Worm (Caenorhabditis elegans): ENCODE measurements around the gene srxa-16.

DNA sequence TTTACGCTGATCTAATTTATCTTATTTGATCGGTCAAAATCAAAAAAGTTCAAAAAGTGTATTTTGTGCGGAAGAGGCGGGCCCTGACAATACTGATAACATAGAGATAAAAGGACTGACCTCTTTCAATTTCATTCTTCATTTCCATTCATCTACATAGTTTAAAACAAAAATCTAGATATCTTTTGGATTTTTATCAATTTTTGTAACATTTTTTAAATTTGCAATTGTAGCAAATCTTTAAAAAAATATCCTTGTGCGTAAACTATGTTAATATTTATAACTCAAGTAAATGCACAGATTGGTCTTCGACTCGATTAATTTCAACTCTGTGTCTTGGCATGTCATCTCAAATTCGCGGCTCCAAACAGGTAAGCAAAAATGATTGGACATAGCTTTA, 10.5 kb downstream of the srxa-16 start, which contains the start of gene argk-1:
- TF ChIP-seq madf-2 (tag; optimal IDR thresholded peaks at IDR 0.05) = no peak
- no peak for TF ChIP-seq unc-86 (tag; optimal IDR thresholded peaks at IDR 0.05)
- no peak for TF ChIP-seq ceh-19 (GFP tag; optimal IDR thresholded peaks at IDR 0.05)
- TF ChIP-seq nhr-11 (tag; optimal IDR thresholded peaks at IDR 0.05) = no peak
- TF ChIP-seq tbx-2 (tag; optimal IDR thresholded peaks at IDR 0.05) = no peak
- no peak for TF ChIP-seq fkh-10 (GFP tag; optimal IDR thresholded peaks at IDR 0.05)
- TF ChIP-seq ceh-24 (tag; optimal IDR thresholded peaks at IDR 0.05) = no peak
- no peak for TF ChIP-seq hlh-15 (tag; optimal IDR thresholded peaks at IDR 0.05)
- TF ChIP-seq pag-3 (tag; optimal IDR thresholded peaks at IDR 0.05; ENCODE audit: borderline replicate concordance) = no peak
- no peak for TF ChIP-seq elt-2 (tag; optimal IDR thresholded peaks at IDR 0.05)
- TF ChIP-seq ceh-18 (tag; optimal IDR thresholded peaks at IDR 0.05) = no peak
- TF ChIP-seq pqm-1 (tag; optimal IDR thresholded peaks at IDR 0.05) = no peak
- no peak for TF ChIP-seq unc-42 (tag; optimal IDR thresholded peaks at IDR 0.05)
- TF ChIP-seq ceh-34 (tag; optimal IDR thresholded peaks at IDR 0.05) = no peak
